Fruit fly (Drosophila melanogaster): ENCODE results near the gene Fancm.

The Fancm gene

DNA sequence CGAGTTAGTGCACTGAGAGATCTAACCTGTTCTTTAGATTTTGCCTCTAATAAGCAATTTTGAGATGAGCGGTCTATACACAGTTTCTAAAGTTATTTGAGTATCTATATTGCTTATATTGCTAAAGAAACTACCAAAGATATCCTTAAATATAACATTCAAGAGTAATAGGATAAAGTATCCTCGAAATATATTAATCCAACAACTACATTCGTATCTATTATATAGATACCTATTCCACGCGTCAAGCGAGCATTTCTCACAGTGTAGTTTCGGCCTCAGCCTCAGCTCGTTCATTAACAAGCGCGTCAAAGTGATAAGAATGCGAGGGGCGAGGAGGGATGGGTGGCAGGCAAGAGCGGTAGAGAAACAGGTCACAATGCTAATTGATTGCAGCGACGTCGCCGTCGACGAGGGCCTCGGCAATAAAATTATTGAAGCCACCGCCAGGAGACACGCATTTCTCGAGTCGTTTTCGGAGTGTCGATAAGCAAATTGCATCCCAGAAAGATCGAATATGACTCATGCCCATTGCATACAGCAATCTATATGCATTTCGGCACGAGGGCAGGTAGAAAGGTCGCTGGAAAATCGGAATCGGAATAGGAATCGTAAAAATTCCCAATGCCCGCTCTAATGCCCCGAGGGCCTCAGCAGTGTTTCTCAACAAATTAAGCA, 11.6 kb downstream of the Fancm start (continued):
- no peak for TF ChIP-seq CG6683 (GFP tag; optimal IDR thresholded peaks at IDR 0.05)
- TF ChIP-seq schlank (tag; optimal IDR thresholded peaks at IDR 0.05): no peak
- no peak for TF ChIP-seq CG33213 (GFP tag; optimal IDR thresholded peaks at IDR 0.05)
- TF ChIP-seq croc (GFP tag; conservative IDR thresholded peaks at IDR 0.05): peak; percentile 61
- no peak for TF ChIP-seq amos (GFP tag; IDR thresholded peaks at IDR 0.05; ENCODE audit: partially characterized antibody)
- TF ChIP-seq disco-r (GFP tag; optimal IDR thresholded peaks at IDR 0.05): no peak
- no peak for TF ChIP-seq en (GFP tag; optimal IDR thresholded peaks at IDR 0.05)
- TF ChIP-seq mam (GFP tag; optimal IDR thresholded peaks at IDR 0.05): peak; percentile 11
- TF ChIP-seq rib (GFP tag; IDR thresholded peaks at IDR 0.05): no peak
- 0 out of 2 replicates have a peak, but pooled peaks have one; percentile 30 for TF ChIP-seq stc (GFP tag; IDR thresholded peaks at IDR 0.05)
- TF ChIP-seq CG15479 (GFP tag; optimal IDR thresholded peaks at IDR 0.05): peak; percentile 98
- peak in 1 of 3 experiments; percentile 53 for TF ChIP-seq lola (GFP tag; optimal IDR thresholded peaks at IDR 0.05)
- TF ChIP-seq CG7928 (GFP tag; optimal IDR thresholded peaks at IDR 0.05): no peak
- TF ChIP-seq hkb (optimal IDR thresholded peaks at IDR 0.05): no peak
- peak; percentile 55 for TF ChIP-seq hkb (GFP tag; IDR thresholded peaks at IDR 0.05)
- no peak for TF ChIP-seq ato (GFP tag; IDR thresholded peaks at IDR 0.05; ENCODE audit: partially characterized antibody)
- TF ChIP-seq CG7839 (tag; optimal IDR thresholded peaks at IDR 0.05): peak; percentile 71
- TF ChIP-seq nerfin-2 (GFP tag; IDR thresholded peaks at IDR 0.05; ENCODE audit: partially characterized antibody): no peak
- no peak for TF ChIP-seq gcm2 (GFP tag; optimal IDR thresholded peaks at IDR 0.05)
- TF ChIP-seq CG9797 (GFP tag; optimal IDR thresholded peaks at IDR 0.05): no peak
- no peak for TF ChIP-seq unc-4 (GFP tag; IDR thresholded peaks at IDR 0.05; ENCODE audit: partially characterized antibody)
- no peak for TF ChIP-seq CG10959 (GFP tag; IDR thresholded peaks at IDR 0.05)
- TF ChIP-seq CG9817 (tag; optimal IDR thresholded peaks at IDR 0.05): no peak
- TF ChIP-seq da (GFP tag; optimal IDR thresholded peaks at IDR 0.05): no peak
- TF ChIP-seq salm (tag; optimal IDR thresholded peaks at IDR 0.05): no peak
- no peak for TF ChIP-seq sug (tag; optimal IDR thresholded peaks at IDR 0.05)
- TF ChIP-seq CG2199 (GFP tag; IDR thresholded peaks at IDR 0.05): no peak
- no peak for TF ChIP-seq Dbx (GFP tag; IDR thresholded peaks at IDR 0.05)
- no peak for TF ChIP-seq ab (GFP tag; optimal IDR thresholded peaks at IDR 0.05)
- TF ChIP-seq Poxn (GFP tag; IDR thresholded peaks at IDR 0.05): no peak
- no peak for TF ChIP-seq bigmax (GFP tag; optimal IDR thresholded peaks at IDR 0.05)
- no peak for TF ChIP-seq CG15011 (GFP tag; optimal IDR thresholded peaks at IDR 0.05)
- peak; percentile 18 for TF ChIP-seq bab2 (GFP tag; optimal IDR thresholded peaks at IDR 0.05)
- no peak for TF ChIP-seq CG12155 (GFP tag; optimal IDR thresholded peaks at IDR 0.05)
- peak; percentile 20 to 28 for TF ChIP-seq chif (GFP tag; optimal IDR thresholded peaks at IDR 0.05)
- TF ChIP-seq CG17829 (tag; optimal IDR thresholded peaks at IDR 0.05): peak; percentile 72
- peak; percentile 44 for TF ChIP-seq Camta (GFP tag; optimal IDR thresholded peaks at IDR 0.05)
- TF ChIP-seq shn (GFP tag; optimal IDR thresholded peaks at IDR 0.05): peak; percentile 1
- peak; percentile 41 for TF ChIP-seq gsb-n (tag; optimal IDR thresholded peaks at IDR 0.05)
- TF ChIP-seq chn (GFP tag; optimal IDR thresholded peaks at IDR 0.05): no peak
- no peak for TF ChIP-seq z (GFP tag; IDR thresholded peaks at IDR 0.05)
- peak; percentile 34 for TF ChIP-seq pum (GFP tag; optimal IDR thresholded peaks at IDR 0.05)
- TF ChIP-seq CG18619 (GFP tag; optimal IDR thresholded peaks at IDR 0.05): no peak
- TF ChIP-seq Gug (GFP tag; IDR thresholded peaks at IDR 0.05): peak; percentile 39; the same call in 1 of the 4 replicates
- no peak for TF ChIP-seq CG4360 (GFP tag; IDR thresholded peaks at IDR 0.05)
- no peak for TF ChIP-seq h (optimal IDR thresholded peaks at IDR 0.05)
- TF ChIP-seq CG1602 (GFP tag; optimal IDR thresholded peaks at IDR 0.05): no peak
- no peak for TF ChIP-seq stwl (tag; optimal IDR thresholded peaks at IDR 0.05)
- no peak for TF ChIP-seq Scr (GFP tag; IDR thresholded peaks at IDR 0.05; ENCODE audit: partially characterized antibody)
- no peak for TF ChIP-seq CG14860 (GFP tag; IDR thresholded peaks at IDR 0.05; ENCODE audit: partially characterized antibody)
- peak; percentile 20 for TF ChIP-seq org-1 (GFP tag; optimal IDR thresholded peaks at IDR 0.05)

Data from whole organism, embryonic.